Fruit fly (Drosophila melanogaster) whole organism, adult: ENCODE results near the gene Muc26B.

Experiments
- CG11617 ChIP-seq: fragments of 200-800 bp; sonication (Bioruptor generic); optimal IDR thresholded peaks from 2 replicates; lab custom pipeline; 2017; ENCODE audit warnings: mild to moderate bottlenecking, missing biosample characterization, missing genetic modification reagents, missing genetic modification characterization
- CG12768 ChIP-seq: fragments of 200-800 bp; sonication (Bioruptor generic); optimal IDR thresholded peaks from 2 replicates; lab custom pipeline; 2017; ENCODE audit warnings: missing biosample characterization, missing genetic modification characterization, mild to moderate bottlenecking, moderate library complexity, missing genetic modification reagents
- CG33017 ChIP-seq: fragments of 200-800 bp; sonication (Bioruptor generic); optimal IDR thresholded peaks from 2 replicates; lab custom pipeline; 2018; ENCODE audit warnings: missing biosample characterization, mild to moderate bottlenecking, missing genetic modification characterization, moderate library complexity
- CG5204 ChIP-seq: fragments of 200-800 bp; sonication (Bioruptor generic); optimal IDR thresholded peaks from 2 replicates; lab custom pipeline; 2016; ENCODE audit warnings: missing biosample characterization, missing genetic modification characterization
- CG7045 ChIP-seq: fragments of 200-800 bp; sonication (Bioruptor generic); optimal IDR thresholded peaks from 2 replicates; lab custom pipeline; 2017; ENCODE audit warnings: missing biosample characterization, mild to moderate bottlenecking, missing genetic modification characterization
- CG7101 ChIP-seq: fragments of 200-800 bp; sonication (Bioruptor generic); optimal IDR thresholded peaks from 2 replicates; lab custom pipeline; 2018; ENCODE audit warnings: missing biosample characterization, mild to moderate bottlenecking, missing genetic modification characterization, moderate library complexity
- Clk ChIP-seq: fragments of 200-800 bp; sonication (Bioruptor generic); optimal IDR thresholded peaks from 2 replicates; lab custom pipeline; 2017; ENCODE audit warnings: missing biosample characterization, missing genetic modification characterization
- Crg-1 ChIP-seq: fragments of 200-800 bp; sonication (Bioruptor generic); optimal IDR thresholded peaks from 2 replicates; lab custom pipeline; 2016; ENCODE audit warnings: missing biosample characterization, missing genetic modification characterization
- Mnt ChIP-seq: fragments of 200-800 bp; sonication (Bioruptor generic); optimal IDR thresholded peaks from 2 replicates; lab custom pipeline; 2016; ENCODE audit warnings: missing biosample characterization, mild to moderate bottlenecking, missing genetic modification characterization
- bab1 ChIP-seq: fragments of 200-800 bp; sonication (Bioruptor generic); optimal IDR thresholded peaks from 3 replicates; lab custom pipeline; 2019; ENCODE audit warnings: missing biosample characterization, mild to moderate bottlenecking, missing genetic modification characterization, moderate library complexity
- cnc ChIP-seq, 2 experiments: fragments of >200 bp; optimal IDR thresholded peaks; 2 replicates each; lab custom pipeline; 2017
- kay ChIP-seq: fragments of 200-800 bp; sonication (Bioruptor generic); peaks from one replicate; lab custom pipeline; 2016; ENCODE audit warnings: missing biosample characterization, missing genetic modification characterization, borderline replicate concordance
- pad ChIP-seq: fragments of 200-800 bp; sonication (Bioruptor generic); optimal IDR thresholded peaks from 3 replicates; lab custom pipeline; 2017; ENCODE audit warnings: missing biosample characterization, missing genetic modification characterization, mild to moderate bottlenecking, moderate library complexity, missing genetic modification reagents
- toe ChIP-seq: fragments of 200-800 bp; sonication (Bioruptor generic); optimal IDR thresholded peaks from 2 replicates; lab custom pipeline; 2016; ENCODE audit warnings: missing biosample characterization, missing genetic modification characterization

DNA sequence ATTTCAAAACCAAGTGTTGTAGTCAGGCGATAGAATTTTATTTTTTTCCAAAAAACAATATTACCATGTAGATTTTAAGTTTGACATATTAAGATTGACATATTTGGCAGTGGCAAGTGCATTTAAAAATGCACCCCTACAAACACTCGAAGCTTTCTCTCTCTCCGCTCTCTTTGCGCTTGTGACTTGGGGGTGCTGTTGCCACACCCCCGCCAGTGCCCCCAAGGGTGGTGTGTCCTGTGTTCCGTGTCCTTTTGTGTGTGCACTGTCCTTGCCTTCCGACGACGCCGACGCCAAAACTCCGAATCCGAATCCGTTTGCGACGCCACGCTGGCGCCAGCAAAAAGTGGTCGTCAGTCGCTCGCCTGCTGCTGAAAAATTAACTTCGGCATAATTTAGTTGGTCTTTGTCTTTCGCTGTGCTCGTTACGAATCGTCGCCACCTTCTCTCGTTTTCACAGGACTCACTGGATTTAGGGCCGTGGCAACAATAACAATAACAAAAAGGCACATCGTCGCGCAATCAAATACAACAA is 42.4 kb upstream of the Muc26B start:
- TF ChIP-seq CG7045 (GFP tag; lab: Kevin White, UChicago) = no peak
- TF ChIP-seq CG11617 = no peak
- TF ChIP-seq Mnt = no peak
- no peak for TF ChIP-seq Clk (GFP tag; lab: Kevin White, UChicago)
- TF ChIP-seq CG33017 (tag; lab: Kevin White, UChicago) = no peak
- no peak for TF ChIP-seq Crg-1 (GFP tag; lab: Kevin White, UChicago)
- no peak for TF ChIP-seq kay (GFP tag; lab: Kevin White, UChicago)
- TF ChIP-seq bab1 (GFP tag; lab: Kevin White, UChicago) = no peak
- TF ChIP-seq CG5204 (GFP tag; lab: Kevin White, UChicago) = no peak
- TF ChIP-seq CG7101 = no peak
- TF ChIP-seq pad = no peak
- no peak for TF ChIP-seq toe (GFP tag; lab: Kevin White, UChicago)
- no peak for TF ChIP-seq cnc (optimal IDR thresholded peaks at IDR 0.05; lab: Kevin White, UChicago)
- TF ChIP-seq CG12768 = no peak
